Worm (Caenorhabditis elegans): ENCODE measurements around the gene T23F11.4.

DNA sequence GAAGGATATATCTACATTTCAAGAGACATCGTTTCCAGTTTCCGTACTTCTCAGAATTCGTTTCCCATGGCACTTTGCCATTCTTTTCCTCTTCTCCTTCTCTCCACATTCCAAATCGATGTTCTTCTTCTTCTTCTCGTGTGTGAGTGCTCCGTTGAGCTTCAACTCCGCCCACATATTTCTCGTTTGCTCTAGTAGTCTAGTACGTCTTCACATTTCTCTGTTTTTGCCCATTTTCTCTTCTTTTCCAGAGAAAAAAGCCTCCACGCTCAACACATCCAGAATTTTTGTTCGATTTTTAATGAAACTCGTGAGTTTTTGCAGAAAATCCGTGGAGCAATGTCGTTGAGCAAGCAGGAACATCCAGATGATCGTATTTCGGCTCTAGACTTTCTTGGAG is 43.7 kb upstream of the T23F11.4 start, which contains the start of gene T04A8.18:
- TF ChIP-seq madf-5 (GFP tag; IDR thresholded peaks at IDR 0.05), result no peak
- no peak for TF ChIP-seq hlh-30 (tag; optimal IDR thresholded peaks at IDR 0.05; ENCODE audit: insufficient read depth)
- no peak for TF ChIP-seq unc-130 (GFP tag; optimal IDR thresholded peaks at IDR 0.05)
- no peak for TF ChIP-seq nhr-111 (GFP tag; optimal IDR thresholded peaks at IDR 0.05)
- TF ChIP-seq nhr-237 (tag; optimal IDR thresholded peaks at IDR 0.05), result no peak
- no peak for TF ChIP-seq lir-3 (tag; optimal IDR thresholded peaks at IDR 0.05)
- no peak for TF ChIP-seq ceh-62 (tag; optimal IDR thresholded peaks at IDR 0.05)
- TF ChIP-seq hlh-11 (tag; optimal IDR thresholded peaks at IDR 0.05), result no peak
- TF ChIP-seq spr-1 (tag; optimal IDR thresholded peaks at IDR 0.05), result no peak
